Fruit fly (Drosophila melanogaster) Kc167 (cell line): ENCODE results near the gene CG42494.

Experiments
- Myc ChIP-seq: fragments of >200 bp; optimal IDR thresholded peaks from 2 replicates; lab custom pipeline; 2017; ENCODE audit warnings: missing external identifiers
- Sin3A ChIP-seq: fragments of >200 bp; optimal IDR thresholded peaks from 2 replicates; lab custom pipeline; 2018; ENCODE audit warnings: missing external identifiers
- h ChIP-seq: fragments of >200 bp; optimal IDR thresholded peaks from 3 replicates; lab custom pipeline; 2018; ENCODE audit warnings: missing external identifiers
- insv ChIP-seq: fragments of >200 bp; optimal IDR thresholded peaks from 3 replicates; lab custom pipeline; 2018; ENCODE audit warnings: missing external identifiers
- psq ChIP-seq: fragments of >200 bp; optimal IDR thresholded peaks from 2 replicates; lab custom pipeline; 2017; ENCODE audit warnings: missing external identifiers
- ttk ChIP-seq: sonication (Bioruptor generic); optimal IDR thresholded peaks from 2 replicates; lab custom pipeline; 2017; ENCODE audit warnings: missing external identifiers

DNA sequence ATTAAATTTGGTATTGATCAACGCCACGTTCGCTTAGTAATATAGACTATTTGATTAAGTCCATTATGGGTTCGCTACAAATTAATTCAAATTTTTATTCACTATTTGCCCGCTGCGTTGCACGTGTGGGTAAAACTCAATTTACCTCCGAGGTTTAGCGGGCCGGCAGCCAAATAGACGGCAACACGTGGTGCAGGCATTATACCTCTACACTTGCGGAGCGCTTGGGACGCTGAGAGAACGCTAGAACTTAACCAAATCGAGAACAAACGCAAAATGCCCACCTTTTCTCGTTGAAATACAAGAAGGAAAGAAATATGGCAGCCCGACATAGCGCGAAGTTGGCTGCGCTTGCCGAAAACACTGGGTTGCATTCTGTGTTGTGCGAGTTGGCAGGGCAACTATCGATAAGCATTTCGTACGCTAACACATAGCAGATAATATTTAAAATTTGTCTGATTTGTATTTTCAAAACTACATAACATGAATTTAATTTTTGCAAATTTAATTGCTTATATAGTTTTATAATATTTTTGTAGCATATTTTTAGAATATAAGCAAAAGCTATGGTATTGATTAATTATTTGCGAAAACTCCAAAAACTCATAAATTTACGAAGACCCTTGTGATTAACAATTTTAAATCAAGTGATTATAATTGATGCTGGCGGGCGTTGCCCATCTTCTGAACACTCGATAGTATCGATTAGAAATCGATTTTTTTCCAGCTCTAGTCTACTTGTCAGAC is 38.6 kb downstream of the CG42494 start, which contains the start of the genes RpL28 and eIF1:
- TF ChIP-seq h (lab: Kevin White, UChicago) (no peak), Myc (lab: Kevin White, UChicago) (no peak), psq (lab: Kevin White, UChicago) (no peak), Sin3A (no peak), insv (lab: Kevin White, UChicago) (no peak), ttk (lab: Kevin White, UChicago) (no peak)
